Fruit fly (Drosophila melanogaster) whole organism, embryonic: Measurements from ENCODE around the gene CG31268.

Source experiments
- Aef1 ChIP-seq: fragments of 200-800 bp; sonication (Bioruptor generic); IDR thresholded peaks from 3 replicates; pipeline ENCODE4 v1.3.6; 2022; ENCODE audit warnings: missing biosample characterization, missing genetic modification characterization
- CG10209 ChIP-seq: fragments of 200-800 bp; sonication (Bioruptor generic); optimal IDR thresholded peaks from 3 replicates; lab custom pipeline; 2017; ENCODE audit warnings: missing biosample characterization, mild to moderate bottlenecking, missing genetic modification characterization, missing genetic modification reagents
- CG10959 ChIP-seq: fragments of 200-800 bp; sonication (Bioruptor generic); IDR thresholded peaks from 2 replicates; pipeline ENCODE4 v1.3.6; 2022; ENCODE audit warnings: missing biosample characterization, missing genetic modification characterization
- CG11085 ChIP-seq: fragments of 200-800 bp; sonication (Bioruptor generic); IDR thresholded peaks from 2 replicates; pipeline ENCODE4 v1.3.6; 2022; ENCODE audit warnings: missing biosample characterization, missing genetic modification characterization
- CG12236 ChIP-seq: fragments of 200-800 bp; sonication (Bioruptor generic); optimal IDR thresholded peaks from 2 replicates; lab custom pipeline; 2016; ENCODE audit warnings: missing biosample characterization, missing genetic modification characterization
- CG12391 ChIP-seq: fragments of 200-800 bp; sonication (Bioruptor generic); optimal IDR thresholded peaks from 3 replicates; lab custom pipeline; 2018; ENCODE audit warnings: missing biosample characterization, mild to moderate bottlenecking, missing genetic modification characterization, moderate library complexity
- CG12769 ChIP-seq: fragments of 200-800 bp; sonication (Bioruptor generic); optimal IDR thresholded peaks from 2 replicates; lab custom pipeline; 2019; ENCODE audit warnings: missing biosample characterization, mild to moderate bottlenecking, missing genetic modification characterization, moderate library complexity
- CG1603 ChIP-seq: fragments of 200-800 bp; sonication (Bioruptor generic); optimal IDR thresholded peaks from 2 replicates; lab custom pipeline; 2019; ENCODE audit warnings: missing biosample characterization, mild to moderate bottlenecking, missing genetic modification characterization, moderate library complexity
- CG1647 ChIP-seq: fragments of 200-800 bp; sonication (Bioruptor generic); optimal IDR thresholded peaks from 3 replicates; lab custom pipeline; 2016; ENCODE audit warnings: missing biosample characterization, missing genetic modification characterization
- CG16815 ChIP-seq: fragments of 200-800 bp; sonication (Bioruptor generic); optimal IDR thresholded peaks from 3 replicates; lab custom pipeline; 2017; ENCODE audit warnings: missing biosample characterization, mild to moderate bottlenecking, missing genetic modification characterization
- CG18599 ChIP-seq: fragments of 200-800 bp; sonication (Bioruptor generic); optimal IDR thresholded peaks from 3 replicates; lab custom pipeline; 2017; ENCODE audit warnings: missing biosample characterization, missing genetic modification characterization, mild to moderate bottlenecking, moderate library complexity, missing genetic modification reagents
- CG2678 ChIP-seq: fragments of 200-800 bp; sonication (Bioruptor generic); optimal IDR thresholded peaks from 3 replicates; lab custom pipeline; 2019; ENCODE audit warnings: missing biosample characterization, mild to moderate bottlenecking, missing genetic modification characterization, moderate library complexity
- CG32767 ChIP-seq: fragments of 200-800 bp; sonication (Bioruptor generic); IDR thresholded peaks from 2 replicates; pipeline ENCODE4 v1.3.6; 2022; ENCODE audit warnings: missing biosample characterization, missing genetic modification characterization
- CG34376 ChIP-seq: fragments of 200-800 bp; sonication (Bioruptor generic); optimal IDR thresholded peaks from 2 replicates; lab custom pipeline; 2018; ENCODE audit warnings: missing biosample characterization, mild to moderate bottlenecking, missing genetic modification characterization
- CG7745 ChIP-seq: fragments of 200-800 bp; sonication (Bioruptor generic); optimal IDR thresholded peaks from 2 replicates; lab custom pipeline; 2018; ENCODE audit warnings: missing biosample characterization, mild to moderate bottlenecking, missing genetic modification characterization, moderate library complexity
- Chrac-16 ChIP-seq: fragments of 200-800 bp; sonication (Bioruptor generic); optimal IDR thresholded peaks from 3 replicates; lab custom pipeline; 2016; ENCODE audit warnings: missing biosample characterization, missing genetic modification characterization
- CrebB ChIP-seq: fragments of 200-800 bp; sonication (Bioruptor generic); optimal IDR thresholded peaks from 3 replicates; lab custom pipeline; 2018; ENCODE audit warnings: missing biosample characterization, mild to moderate bottlenecking, missing genetic modification characterization
- D19A ChIP-seq: fragments of 200-800 bp; optimal IDR thresholded peaks from 3 replicates; lab custom pipeline; 2019; ENCODE audit warnings: missing biosample characterization, mild to moderate bottlenecking, missing genetic modification characterization, moderate library complexity
- Dek ChIP-seq: fragments of 200-800 bp; sonication (Bioruptor generic); optimal IDR thresholded peaks from 3 replicates; lab custom pipeline; 2019; ENCODE audit warnings: missing biosample characterization, mild to moderate bottlenecking, missing genetic modification characterization, moderate library complexity
- Dp ChIP-seq: fragments of 200-800 bp; sonication (Bioruptor generic); optimal IDR thresholded peaks from 2 replicates; lab custom pipeline; 2018; ENCODE audit warnings: missing biosample characterization, mild to moderate bottlenecking, missing genetic modification characterization, moderate library complexity
- E2f1 ChIP-seq: fragments of 200-800 bp; sonication (Bioruptor generic); IDR thresholded peaks from 2 replicates; pipeline ENCODE4 v1.3.6; 2022; ENCODE audit warnings: missing biosample characterization, missing genetic modification characterization
- Eip74EF ChIP-seq, 2 experiments: fragments of 200-800 bp in 1 of 2; fragments of >200 bp in 1 of 2; sonication (Bioruptor generic) in 1 of 2; optimal IDR thresholded peaks; 2 replicates each; lab custom pipeline; 2017 to 2019; ENCODE audit warnings: missing biosample characterization in 2 of 2, missing genetic modification characterization in 2 of 2, mild to moderate bottlenecking in 1 of 2, moderate library complexity in 1 of 2
- Hey ChIP-seq: fragments of 200-800 bp; sonication (Bioruptor generic); optimal IDR thresholded peaks from 3 replicates; lab custom pipeline; 2018; ENCODE audit warnings: missing biosample characterization, mild to moderate bottlenecking, missing genetic modification characterization
- Max ChIP-seq: fragments of 200-800 bp; sonication (Bioruptor generic); optimal IDR thresholded peaks from 2 replicates; lab custom pipeline; 2016; ENCODE audit warnings: missing biosample characterization, mild to moderate bottlenecking, missing genetic modification characterization
- Myb ChIP-seq: fragments of 200-800 bp; sonication (Bioruptor generic); optimal IDR thresholded peaks from 2 replicates; lab custom pipeline; 2016; ENCODE audit warnings: missing biosample characterization, missing genetic modification characterization
- NC2β ChIP-seq: fragments of 200-800 bp; sonication (Bioruptor generic); optimal IDR thresholded peaks from 2 replicates; lab custom pipeline; 2016; ENCODE audit warnings: missing biosample characterization, missing genetic modification characterization
- Nf-YB ChIP-seq: fragments of 200-800 bp; sonication (Bioruptor generic); optimal IDR thresholded peaks from 3 replicates; lab custom pipeline; 2019; ENCODE audit warnings: missing biosample characterization, mild to moderate bottlenecking, missing genetic modification characterization, moderate library complexity
- Pdp1 ChIP-seq, 2 experiments: fragments of 200-800 bp; sonication (Bioruptor generic); optimal IDR thresholded peaks; 3 replicates each; lab custom pipeline; 2016; ENCODE audit warnings: missing biosample characterization in 2 of 2, missing genetic modification characterization in 2 of 2, mild to moderate bottlenecking in 1 of 2, moderate library complexity in 1 of 2
- TFAM ChIP-seq: fragments of 200-800 bp; sonication (Bioruptor generic); optimal IDR thresholded peaks from 2 replicates; lab custom pipeline; 2017; ENCODE audit warnings: missing biosample characterization, missing genetic modification characterization, inconsistent platforms
- btn ChIP-seq: fragments of 200-800 bp; sonication (Bioruptor generic); optimal IDR thresholded peaks from 2 replicates; lab custom pipeline; 2016; ENCODE audit warnings: missing biosample characterization, missing genetic modification characterization
- crol ChIP-seq: fragments of 200-800 bp; sonication (Bioruptor generic); IDR thresholded peaks from 2 replicates; pipeline ENCODE4 v1.3.6; 2022; ENCODE audit warnings: missing biosample characterization, missing genetic modification characterization
- en ChIP-seq: fragments of 200-800 bp; sonication (Bioruptor generic); optimal IDR thresholded peaks from 2 replicates; lab custom pipeline; 2016; ENCODE audit warnings: missing biosample characterization, missing genetic modification characterization
- gce ChIP-seq: fragments of 200-800 bp; sonication (Bioruptor generic); IDR thresholded peaks from 3 replicates; pipeline ENCODE4 v1.3.6; 2022; ENCODE audit warnings: missing biosample characterization, missing genetic modification characterization
- gcm ChIP-seq: fragments of 200-800 bp; sonication (Bioruptor generic); optimal IDR thresholded peaks from 2 replicates; lab custom pipeline; 2019; ENCODE audit warnings: missing biosample characterization, mild to moderate bottlenecking, missing genetic modification characterization, moderate library complexity
- gsb-n ChIP-seq: fragments of 200-800 bp; sonication (Bioruptor generic); optimal IDR thresholded peaks from 3 replicates; lab custom pipeline; 2018; ENCODE audit warnings: missing biosample characterization, mild to moderate bottlenecking, missing genetic modification characterization
- hbn ChIP-seq: fragments of 200-800 bp; sonication (Bioruptor generic); IDR thresholded peaks from 2 replicates; pipeline ENCODE4 v1.3.6; 2022; ENCODE audit warnings: missing biosample characterization, missing genetic modification characterization; ENCODE audit not compliant: partially characterized antibody
- hkb ChIP-seq, 2 experiments: fragments of 200-800 bp in 1 of 2; fragments of >200 bp in 1 of 2; sonication (Bioruptor generic) in 1 of 2; IDR thresholded peaks in 1 of 2; optimal IDR thresholded peaks in 1 of 2; 2 replicates each; pipeline versions ENCODE4 v1.3.6 to Lab custom; 2017 to 2022; ENCODE audit warnings: missing biosample characterization in 1 of 2, missing genetic modification characterization in 1 of 2
- ind ChIP-seq: fragments of 200-800 bp; sonication (Bioruptor generic); optimal IDR thresholded peaks from 3 replicates; lab custom pipeline; 2016; ENCODE audit warnings: missing biosample characterization, missing genetic modification characterization
- klu ChIP-seq: fragments of 200-800 bp; sonication (Bioruptor generic); IDR thresholded peaks from 2 replicates; pipeline ENCODE4 v1.3.6; 2022; ENCODE audit warnings: missing biosample characterization, missing genetic modification characterization
- kni ChIP-seq: fragments of 200-800 bp; sonication (Bioruptor generic); optimal IDR thresholded peaks from 3 replicates; lab custom pipeline; 2017; ENCODE audit warnings: mild to moderate bottlenecking, missing biosample characterization, missing genetic modification reagents, missing genetic modification characterization
- nerfin-1 ChIP-seq: fragments of 200-800 bp; sonication (Bioruptor generic); optimal IDR thresholded peaks from 3 replicates; lab custom pipeline; 2019; ENCODE audit warnings: missing biosample characterization, mild to moderate bottlenecking, missing genetic modification characterization, moderate library complexity
- pros ChIP-seq: fragments of 200-800 bp; sonication (Bioruptor generic); optimal IDR thresholded peaks from 3 replicates; lab custom pipeline; 2019; ENCODE audit warnings: missing biosample characterization, mild to moderate bottlenecking, missing genetic modification characterization, moderate library complexity
- sim ChIP-seq: fragments of 200-800 bp; sonication (Bioruptor generic); IDR thresholded peaks from 2 replicates; pipeline ENCODE4 v1.3.6; 2022; ENCODE audit warnings: missing biosample characterization, missing genetic modification characterization
- sqz ChIP-seq: fragments of 200-800 bp; sonication (Bioruptor generic); optimal IDR thresholded peaks from 3 replicates; lab custom pipeline; 2018; ENCODE audit warnings: missing biosample characterization, mild to moderate bottlenecking, missing genetic modification characterization
- wdn ChIP-seq: fragments of 200-800 bp; sonication (Bioruptor generic); IDR thresholded peaks from 2 replicates; pipeline ENCODE4 v1.3.6; 2022; ENCODE audit warnings: missing biosample characterization, missing genetic modification characterization
- wor ChIP-seq: fragments of 200-800 bp; sonication (Bioruptor generic); IDR thresholded peaks from 2 replicates; pipeline ENCODE4 v1.3.6; 2022; ENCODE audit warnings: missing biosample characterization, missing genetic modification characterization
- zfh1 ChIP-seq: fragments of 200-800 bp; sonication (Bioruptor generic); IDR thresholded peaks from 3 replicates; pipeline ENCODE4 v1.3.6; 2022; ENCODE audit warnings: missing biosample characterization, missing genetic modification characterization
- zfh2 ChIP-seq: fragments of 200-800 bp; sonication (Bioruptor generic); optimal IDR thresholded peaks from 2 replicates; lab custom pipeline; 2016; ENCODE audit warnings: missing biosample characterization, missing genetic modification characterization

CG31268 gene

dm6 chr3R:17053415-17054177 lies 22.0 kb downstream of the CG31268 start, which contains the start of gene Dad (continued):
- TF ChIP-seq CG11085 (GFP tag; lab: Robert Waterston, UW) (no peak), Aef1 (GFP tag; lab: Robert Waterston, UW) (no peak), Myb (GFP tag; lab: Kevin White, UChicago) (peak; percentile 30), sqz (GFP tag; lab: Kevin White, UChicago) (peak; percentile 34), Pdp1 (GFP tag; optimal IDR thresholded peaks at IDR 0.05; lab: Kevin White, UChicago) (no peak), Hey (tag; lab: Kevin White, UChicago) (no peak), ind (GFP tag; lab: Kevin White, UChicago) (no peak), hkb (optimal IDR thresholded peaks at IDR 0.05; lab: Kevin White, UChicago) (no peak), hkb (GFP tag; IDR thresholded peaks at IDR 0.05; lab: Robert Waterston, UW) (peak; percentile 29; the same call in 1 of the 2 replicates), hbn (GFP tag; lab: Robert Waterston, UW) (peak; percentile 16; the same call in 1 of the 2 replicates), crol (GFP tag; lab: Robert Waterston, UW) (no peak; the same call in 1 of the 2 replicates), gsb-n (tag; lab: Kevin White, UChicago) (no peak), D19A (tag; lab: Kevin White, UChicago) (no peak), E2f1 (GFP tag; lab: Robert Waterston, UW) (no peak), CG32767 (GFP tag; lab: Robert Waterston, UW) (peak; percentile 23; the same call in 1 of the 2 replicates), nerfin-1 (tag; lab: Kevin White, UChicago) (no peak), Dp (GFP tag; lab: Kevin White, UChicago) (peak; percentile 96), Nf-YB (no peak), en (GFP tag; lab: Kevin White, UChicago) (no peak), wdn (GFP tag; lab: Robert Waterston, UW) (no peak), Eip74EF (GFP tag; optimal IDR thresholded peaks at IDR 0.05; lab: Kevin White, UChicago) (peak in 1 of 2 experiments; percentile 65), kni (peak; percentile 41), CG10209 (GFP tag; lab: Kevin White, UChicago) (no peak), gce (GFP tag; lab: Robert Waterston, UW) (0 out of 3 replicates have a peak, but pooled peaks have one; percentile 30), Dek (tag; lab: Kevin White, UChicago) (peak; percentile 31), CrebB (tag; lab: Kevin White, UChicago) (no peak), CG1603 (tag; lab: Kevin White, UChicago) (peak; percentile 12), NC2β (GFP tag; lab: Kevin White, UChicago) (no peak), zfh1 (GFP tag; lab: Robert Waterston, UW) (0 out of 3 replicates have a peak, but pooled peaks have one; percentile 23), CG18599 (GFP tag; lab: Kevin White, UChicago) (no peak), pros (GFP tag; lab: Kevin White, UChicago) (peak; percentile 58), CG10959 (GFP tag; lab: Robert Waterston, UW) (no peak), Chrac-16 (no peak), wor (GFP tag; lab: Robert Waterston, UW) (no peak), Max (no peak), TFAM (GFP tag; lab: Kevin White, UChicago) (no peak), gcm (GFP tag; lab: Kevin White, UChicago) (no peak), CG34376 (peak; percentile 51), sim (GFP tag; lab: Robert Waterston, UW) (no peak), zfh2 (no peak), klu (GFP tag; lab: Robert Waterston, UW) (no peak; the same call in 1 of the 2 replicates), CG2678 (peak; percentile 25), CG7745 (tag; lab: Kevin White, UChicago) (no peak), CG12236 (no peak), CG12391 (tag; lab: Kevin White, UChicago) (no peak), CG1647 (GFP tag; lab: Kevin White, UChicago) (no peak), btn (GFP tag; lab: Kevin White, UChicago) (no peak), CG12769 (tag; lab: Kevin White, UChicago) (peak; percentile 51), CG16815 (GFP tag; lab: Kevin White, UChicago) (no peak)
